Worm (Caenorhabditis elegans) whole organism, midembryonic: Measurements from ENCODE around the gene oac-15.

Source experiments
- T22C8.4 ChIP-seq: fragments of 200-800 bp; sonication (Bioruptor generic); IDR thresholded peaks from 2 replicates; pipeline ENCODE4 v1.3.6; 2022; ENCODE audit warnings: missing genetic modification characterization, missing compliant biosample characterization
- cog-1 ChIP-seq: sonication (generic microtip); optimal IDR thresholded peaks from 2 replicates; lab custom pipeline; 2016; ENCODE audit warnings: missing genetic modification characterization, missing compliant biosample characterization
- flt-1 ChIP-seq: fragments of 200-800 bp; sonication (Bioruptor generic); IDR thresholded peaks from 2 replicates; pipeline ENCODE4 v1.3.6; 2022; ENCODE audit warnings: missing genetic modification characterization, missing compliant biosample characterization
- klf-2 ChIP-seq: fragments of 200-800 bp; sonication (Bioruptor generic); conservative IDR thresholded peaks from 2 replicates; pipeline ENCODE4 v1.3.6; 2022; ENCODE audit warnings: missing genetic modification reagents, missing genetic modification characterization, missing compliant biosample characterization
- tab-1 ChIP-seq: fragments of 200-800 bp; sonication (Bioruptor generic); IDR thresholded peaks from 2 replicates; pipeline ENCODE4 v1.3.6; 2022; ENCODE audit warnings: missing genetic modification characterization, missing compliant biosample characterization
- ztf-23 ChIP-seq: fragments of 200-800 bp; sonication (Bioruptor generic); IDR thresholded peaks from 2 replicates; pipeline ENCODE4 v1.3.6; 2022; ENCODE audit warnings: missing genetic modification reagents, missing genetic modification characterization, missing compliant biosample characterization
- ztf-29 ChIP-seq: fragments of 200-800 bp; sonication (Bioruptor generic); IDR thresholded peaks from 2 replicates; pipeline ENCODE4 v1.3.6; 2022; ENCODE audit warnings: missing genetic modification reagents, missing genetic modification characterization, missing compliant biosample characterization

DNA sequence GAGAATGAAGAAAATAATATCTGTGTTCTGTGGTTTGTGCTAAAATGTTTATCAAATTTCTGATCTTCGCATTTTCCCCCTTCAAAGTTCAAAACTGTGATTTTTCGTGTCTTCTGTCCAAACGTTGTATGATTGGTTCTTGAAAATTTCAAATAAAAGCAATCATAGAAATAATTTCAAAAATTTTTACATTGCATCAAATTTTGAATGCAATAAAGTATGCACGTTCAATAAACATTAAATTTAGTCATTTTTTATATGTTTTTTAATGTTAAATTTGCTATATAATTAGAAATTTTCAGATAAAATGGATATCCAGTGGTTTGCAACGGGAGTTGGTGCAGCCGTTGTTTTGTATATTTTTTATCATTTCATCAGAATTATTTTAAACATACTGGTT lies 14.3 kb upstream of the oac-15 start, which contains the start of gene stdh-2:
- TF ChIP-seq ztf-29 (no peak), T22C8.4 (GFP tag; lab: Robert Waterston, UW) (no peak), flt-1 (GFP tag; lab: Robert Waterston, UW) (no peak), tab-1 (GFP tag; lab: Robert Waterston, UW) (no peak), klf-2 (GFP tag; lab: Robert Waterston, UW) (no peak), ztf-23 (GFP tag; lab: Robert Waterston, UW) (no peak), cog-1 (no peak)
